Worm (Caenorhabditis elegans): ENCODE data around the gene H40L08.2.

Gene H40L08.2

DNA sequence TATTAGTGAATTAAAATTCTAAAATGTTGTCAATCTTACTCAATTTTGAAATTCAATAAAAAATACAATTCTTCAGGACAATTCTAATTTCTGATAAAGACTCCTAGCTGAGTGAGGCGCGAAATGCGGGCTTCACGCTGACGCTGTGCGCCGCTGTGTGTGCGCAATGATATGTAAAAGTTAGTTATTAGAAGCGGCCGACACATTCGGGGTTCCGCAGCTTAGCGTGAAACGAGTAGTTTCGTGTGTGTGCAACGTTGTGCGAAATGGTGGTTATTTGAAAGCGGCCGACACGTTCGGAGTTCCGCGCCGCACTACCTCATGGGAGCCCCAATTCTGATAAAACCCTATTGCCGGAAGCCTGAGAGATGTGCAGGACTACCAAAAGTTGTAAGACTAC lies 2.4 kb downstream of the H40L08.2 start:
- TF ChIP-seq akir-1 (GFP tag; optimal IDR thresholded peaks at IDR 0.05) (no peak), lin-54 (GFP tag; optimal IDR thresholded peaks at IDR 0.05) (no peak), attf-3 (GFP tag; conservative IDR thresholded peaks at IDR 0.05) (no peak), snpc-1.1 (tag; optimal IDR thresholded peaks at IDR 0.05; ENCODE audit: insufficient read depth) (peak; percentile 30), lin-40 (tag; optimal IDR thresholded peaks at IDR 0.05) (no peak), madf-6 (GFP tag; IDR thresholded peaks at IDR 0.05) (no peak), F37B4.10 (GFP tag; IDR thresholded peaks at IDR 0.05) (no peak), snpc-4 (GFP tag; optimal IDR thresholded peaks at IDR 0.05) (no peak), snpc-4 (tag; optimal IDR thresholded peaks at IDR 0.05) (peak in 2 of 4 experiments; percentile 51 to 80), Y95B8A.8 (GFP tag; IDR thresholded peaks at IDR 0.05) (0 out of 2 replicates have a peak, but pooled peaks have one; percentile 7), hsf-1 (GFP tag; IDR thresholded peaks at IDR 0.05) (no peak), ccch-3 (GFP tag; optimal IDR thresholded peaks at IDR 0.05) (no peak)

DNA sequence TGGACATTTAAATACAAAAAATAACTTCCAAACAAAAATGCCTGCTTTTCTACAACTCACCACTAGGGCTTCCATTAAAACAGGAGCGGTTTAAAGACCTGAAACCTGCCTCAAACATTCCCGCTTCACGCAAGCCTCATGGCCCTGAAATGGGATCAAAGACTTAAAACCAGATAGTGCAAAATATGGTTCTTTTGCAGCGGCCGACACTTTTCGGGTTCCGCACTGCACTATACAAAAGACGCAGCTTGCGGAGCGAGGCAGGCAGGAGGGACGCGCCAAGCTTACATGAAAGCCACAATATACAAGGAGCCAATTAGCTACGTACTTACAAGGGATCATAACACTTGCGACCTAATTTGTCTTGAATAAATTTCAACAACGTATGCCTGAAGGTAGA lies 4.1 kb downstream of the H40L08.2 start:
- TF ChIP-seq nhr-120 (GFP tag; IDR thresholded peaks at IDR 0.05) (no peak), nhr-179 (tag; optimal IDR thresholded peaks at IDR 0.05) (no peak), hmg-1.2 (GFP tag; IDR thresholded peaks at IDR 0.05) (peak; percentile 35; the same call in 1 of the 2 replicates), zfh-2 (GFP tag; conservative IDR thresholded peaks at IDR 0.05) (no peak), gei-17 (GFP tag; optimal IDR thresholded peaks at IDR 0.05) (no peak), ztf-26 (tag; optimal IDR thresholded peaks at IDR 0.05) (no peak), mes-4 (tag; optimal IDR thresholded peaks at IDR 0.05) (no peak), snpc-4 (GFP tag; optimal IDR thresholded peaks at IDR 0.05) (peak; percentile 29), snpc-4 (tag; optimal IDR thresholded peaks at IDR 0.05) (peak in 2 of 4 experiments; percentile 88 to 91), snpc-1.1 (tag; optimal IDR thresholded peaks at IDR 0.05; ENCODE audit: insufficient read depth) (peak; percentile 22)

DNA sequence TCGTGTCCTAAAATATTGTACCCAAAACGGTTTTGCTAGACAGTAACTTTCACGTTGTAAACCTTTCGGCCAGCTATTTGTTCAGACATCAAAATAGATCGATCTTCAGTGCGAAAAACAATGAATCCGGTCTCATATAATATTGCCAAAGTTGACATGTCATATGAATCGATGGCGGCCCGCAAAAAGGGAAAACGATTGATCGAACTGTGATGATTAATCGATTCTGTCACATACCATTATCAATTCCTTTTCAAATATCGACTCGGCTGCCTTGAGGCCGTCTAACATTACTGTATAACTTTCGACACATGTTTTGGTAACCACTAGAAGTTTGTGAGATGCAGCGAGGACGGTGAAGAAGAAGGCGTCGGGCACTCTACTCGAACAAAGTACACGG lies 4.7 kb downstream of the H40L08.2 start:
- TF ChIP-seq xnd-1 (tag; optimal IDR thresholded peaks at IDR 0.05): no peak
- TF ChIP-seq B0261.1 (tag; optimal IDR thresholded peaks at IDR 0.05): no peak
- no peak for TF ChIP-seq egrh-3 (GFP tag; IDR thresholded peaks at IDR 0.05)
- no peak for TF ChIP-seq let-526 (GFP tag; IDR thresholded peaks at IDR 0.05)
- no peak for TF ChIP-seq ceh-27 (GFP tag; optimal IDR thresholded peaks at IDR 0.05)
- no peak for TF ChIP-seq Y79H2A.3 (GFP tag; conservative IDR thresholded peaks at IDR 0.05)
- TF ChIP-seq ccch-3 (GFP tag; optimal IDR thresholded peaks at IDR 0.05): no peak

DNA sequence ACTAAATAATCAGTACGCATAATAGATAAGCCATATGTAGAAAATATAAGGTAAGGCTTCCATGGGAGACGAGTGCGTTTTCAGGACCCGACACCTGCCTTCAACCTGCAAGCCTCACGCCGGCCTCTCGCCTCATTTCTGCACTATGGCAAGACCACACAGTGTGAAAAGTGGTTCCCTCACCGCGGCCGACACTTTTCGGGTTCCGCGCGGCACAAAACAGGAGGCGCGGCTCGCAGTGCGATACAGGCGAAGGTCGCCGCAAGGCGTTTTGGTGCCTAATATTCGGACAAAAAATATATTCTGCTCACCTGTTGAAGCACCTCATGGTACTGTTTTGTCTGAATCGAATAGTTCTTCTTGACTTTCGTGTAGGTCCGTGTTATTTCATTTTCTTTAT lies 7.4 kb downstream of the H40L08.2 start:
- peak; percentile 82 for TF ChIP-seq zfh-2 (GFP tag; conservative IDR thresholded peaks at IDR 0.05)
- TF ChIP-seq snpc-4 (GFP tag; optimal IDR thresholded peaks at IDR 0.05): peak; percentile 51
- TF ChIP-seq snpc-4 (tag; optimal IDR thresholded peaks at IDR 0.05): peak in 3 of 4 experiments; percentile 50 to 88 (median 82)
- no peak for TF ChIP-seq ztf-18 (tag; optimal IDR thresholded peaks at IDR 0.05)
- peak; percentile 21; the same call in 1 of the 2 replicates for TF ChIP-seq egrh-3 (GFP tag; IDR thresholded peaks at IDR 0.05)
- peak; percentile 67 for TF ChIP-seq snpc-1.1 (tag; optimal IDR thresholded peaks at IDR 0.05; ENCODE audit: insufficient read depth)
- no peak for TF ChIP-seq Y95B8A.8 (GFP tag; IDR thresholded peaks at IDR 0.05)

DNA sequence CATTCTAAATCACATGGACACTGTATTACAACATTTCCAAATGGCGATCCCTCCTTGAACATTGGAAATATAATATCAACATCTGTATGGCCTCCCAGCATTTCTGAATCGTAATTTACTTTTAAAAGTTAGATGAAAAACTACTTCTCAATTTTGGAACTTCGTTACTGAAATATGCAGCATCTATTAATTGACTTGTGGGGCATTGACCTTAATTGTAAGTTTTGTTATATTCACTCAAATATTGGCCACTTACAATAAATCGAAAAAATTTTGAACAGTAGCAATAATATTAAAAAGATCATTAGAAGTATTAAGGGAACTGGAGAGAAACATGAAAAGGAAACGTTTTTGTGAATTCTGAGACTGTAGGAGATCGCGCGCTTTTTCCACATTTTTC lies 8.3 kb downstream of the H40L08.2 start, which contains the start of gene mam-6:
TSS of gene mam-6 (minus strand) at position 101 of the 400 bp plus-strand sequence.
- TF ChIP-seq F49E8.2 (tag; optimal IDR thresholded peaks at IDR 0.05; ENCODE audit: insufficient read depth) (no peak), ztf-22 (GFP tag; optimal IDR thresholded peaks at IDR 0.05) (no peak), snpc-1.1 (tag; optimal IDR thresholded peaks at IDR 0.05; ENCODE audit: insufficient read depth) (no peak), C17E4.6 (GFP tag; IDR thresholded peaks at IDR 0.05) (no peak)

DNA sequence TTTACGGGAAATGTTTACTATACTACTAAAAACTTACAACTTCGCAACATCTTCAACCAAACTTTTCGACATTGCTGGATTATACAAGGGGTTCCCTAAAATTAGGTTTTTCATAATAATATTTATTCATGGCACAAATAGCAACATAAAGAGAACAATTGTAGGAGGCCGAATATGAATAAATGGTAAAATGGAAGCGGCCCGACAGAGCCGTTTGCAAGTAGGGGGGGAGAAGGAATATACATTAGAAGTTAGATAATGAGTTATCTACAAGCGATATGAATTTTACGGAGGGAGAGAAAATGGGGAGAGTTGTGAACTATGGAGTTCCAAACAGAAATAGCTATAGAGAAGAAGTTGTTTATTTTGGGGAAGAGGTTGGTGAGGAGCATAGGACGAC lies 17.2 kb downstream of the H40L08.2 start, which contains the start of gene fbxa-96:
TSS of gene fbxa-96 (minus strand) at position 101 of the 400 bp plus-strand sequence.
- TF ChIP-seq F10E7.11 (tag; optimal IDR thresholded peaks at IDR 0.05) (no peak), snpc-1.1 (tag; optimal IDR thresholded peaks at IDR 0.05; ENCODE audit: insufficient read depth) (no peak), snpc-3.4 (tag; optimal IDR thresholded peaks at IDR 0.05) (no peak)
